Worm (Caenorhabditis elegans): ENCODE data around the gene abts-2.

DNA sequence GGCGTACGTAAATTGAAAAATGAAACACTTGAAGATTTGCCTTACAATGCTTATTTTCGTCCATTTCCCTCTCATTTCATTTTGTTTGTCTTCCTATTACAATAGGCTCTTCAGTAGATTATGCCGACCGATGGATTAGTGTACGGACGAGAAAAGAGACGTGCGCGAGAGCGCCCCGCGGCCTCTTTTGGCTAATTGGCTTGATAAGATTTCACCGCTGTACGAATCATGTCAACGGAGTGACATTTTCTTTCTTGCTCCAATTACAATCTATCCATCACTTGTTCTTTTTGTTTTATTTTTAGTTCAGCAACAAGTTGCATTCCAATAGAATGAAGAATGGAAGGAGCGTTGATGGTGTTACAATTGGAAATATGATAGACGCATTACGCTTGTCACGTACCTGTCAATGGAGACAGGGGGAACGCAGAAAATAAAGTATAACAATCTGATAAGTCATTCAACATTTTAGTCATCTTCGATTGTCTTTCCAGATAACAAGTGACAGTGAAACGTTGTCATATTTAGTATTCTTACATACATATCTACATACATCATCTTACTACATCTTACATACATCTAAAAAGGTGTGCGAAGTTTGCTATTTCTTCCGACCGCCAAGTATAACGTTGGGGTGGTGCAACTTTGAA lies 22.8 kb downstream of the abts-2 start:
- TF ChIP-seq dao-5 (tag; optimal IDR thresholded peaks at IDR 0.05) (no peak), him-1 (tag; optimal IDR thresholded peaks at IDR 0.05) (no peak), W03F9.2 (tag; optimal IDR thresholded peaks at IDR 0.05) (no peak)

Measured in whole organism, L4/young adult.